Fruit fly (Drosophila melanogaster) S2 (cell line): ENCODE results near the gene CycD.

Experiments used
- CG8478 ChIP-seq: fragments of >200 bp; optimal IDR thresholded peaks from 2 replicates; lab custom pipeline; 2018
- CTCF ChIP-seq, 2 experiments: fragments of >200 bp; optimal IDR thresholded peaks; 2 replicates each; lab custom pipeline; 2018

DNA sequence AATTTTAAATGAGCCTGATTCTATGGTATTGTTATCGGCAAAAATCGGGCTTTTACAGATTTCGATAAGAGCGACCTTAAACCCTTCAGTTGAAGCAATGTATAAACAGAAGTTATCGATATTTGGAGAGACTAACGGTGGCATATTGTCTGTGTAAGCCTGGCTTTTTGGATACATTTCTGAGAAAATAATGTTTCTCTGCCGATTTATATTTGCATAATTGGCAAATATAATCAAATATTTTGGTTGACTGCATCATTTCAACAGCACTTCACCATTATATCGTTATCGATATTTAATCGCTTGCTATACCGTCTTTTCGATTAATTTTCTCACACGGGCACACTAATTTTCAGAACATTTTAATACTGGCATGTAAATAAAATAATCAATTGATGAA lies 39.6 kb downstream of the CycD start, which contains the start of gene CG16952:
- TF ChIP-seq CG8478 (no peak), CTCF (optimal IDR thresholded peaks at IDR 0.05; lab: Kevin White, UChicago) (no peak)
